Fruit fly (Drosophila melanogaster) whole organism: ENCODE results near the gene BBS8.

Experiments
- CG8478 ChIP-seq: fragments of >200 bp; optimal IDR thresholded peaks from 2 replicates; lab custom pipeline; 2018; ENCODE audit warnings: inconsistent platforms
- Dll ChIP-seq: fragments of >200 bp; optimal IDR thresholded peaks from 2 replicates; lab custom pipeline; 2017
- EcR ChIP-seq, 2 experiments: fragments of >200 bp; optimal IDR thresholded peaks; 2 replicates each; lab custom pipeline; 2017; ENCODE audit warnings: missing biosample characterization in 2 of 2, missing genetic modification characterization in 2 of 2, missing genetic modification reagents in 2 of 2
- psq ChIP-seq: fragments of >200 bp; optimal IDR thresholded peaks from 2 replicates; lab custom pipeline; 2017
- usp ChIP-seq: fragments of >200 bp; optimal IDR thresholded peaks from 2 replicates; lab custom pipeline; 2017; ENCODE audit warnings: missing biosample characterization, missing genetic modification characterization, mixed read lengths

dm6 chr2L:440638-441454, 18.2 kb downstream of the BBS8 start:
- TF ChIP-seq CG8478 (lab: Kevin White, UChicago), result no peak
- TF ChIP-seq EcR (GFP tag; optimal IDR thresholded peaks at IDR 0.05; lab: Kevin White, UChicago), result no peak
- TF ChIP-seq psq, result no peak
- TF ChIP-seq Dll (lab: Kevin White, UChicago), result no peak
- TF ChIP-seq usp, result no peak
